Worm (Caenorhabditis elegans) whole organism, L3 larva: ENCODE results near the gene C27A2.8.

Experiments used
- egl-27 ChIP-seq: sonication (generic microtip); optimal IDR thresholded peaks from 4 replicates; lab custom pipeline; 2017; ENCODE audit warnings: missing biosample characterization, missing genetic modification reagents, missing genetic modification characterization
- elt-2 ChIP-seq: sonication (generic microtip); optimal IDR thresholded peaks from 2 replicates; lab custom pipeline; 2016; ENCODE audit warnings: missing genetic modification reagents, mild to moderate bottlenecking, missing genetic modification characterization, missing compliant biosample characterization
- elt-3 ChIP-seq, 3 experiments: fragments of 150-350 bp in 1 of 3; sonication (generic microtip) in 2 of 3; optimal IDR thresholded peaks; 2 replicates in 2 of 3; 4 replicates in 1 of 3; lab custom pipeline; 2014 to 2017; ENCODE audit warnings: missing biosample characterization in 3 of 3, missing genetic modification characterization in 3 of 3
- fkh-10 ChIP-seq: sonication (generic microtip); optimal IDR thresholded peaks from 2 replicates; lab custom pipeline; 2017; ENCODE audit warnings: missing biosample characterization, missing genetic modification reagents, missing genetic modification characterization
- nhr-12 ChIP-seq: fragments of 150-350 bp; optimal IDR thresholded peaks from 2 replicates; lab custom pipeline; 2014; ENCODE audit warnings: missing biosample characterization, missing genetic modification characterization
- nhr-76 ChIP-seq: fragments of 150-350 bp; sonication (generic microtip); optimal IDR thresholded peaks from 5 replicates; lab custom pipeline; 2014; ENCODE audit warnings: missing biosample characterization, missing genetic modification characterization
- pha-4 ChIP-seq: fragments of 150-350 bp; optimal IDR thresholded peaks from 2 replicates; lab custom pipeline; 2014; ENCODE audit warnings: missing biosample characterization, missing genetic modification reagents, missing genetic modification characterization
- unc-39 ChIP-seq: sonication (generic microtip); optimal IDR thresholded peaks from 4 replicates; lab custom pipeline; 2017; ENCODE audit warnings: missing biosample characterization, missing genetic modification characterization
- unc-62 ChIP-seq: fragments of 150-350 bp; sonication (generic microtip); optimal IDR thresholded peaks from 4 replicates; lab custom pipeline; 2014; ENCODE audit warnings: missing biosample characterization, missing genetic modification reagents, missing genetic modification characterization

DNA sequence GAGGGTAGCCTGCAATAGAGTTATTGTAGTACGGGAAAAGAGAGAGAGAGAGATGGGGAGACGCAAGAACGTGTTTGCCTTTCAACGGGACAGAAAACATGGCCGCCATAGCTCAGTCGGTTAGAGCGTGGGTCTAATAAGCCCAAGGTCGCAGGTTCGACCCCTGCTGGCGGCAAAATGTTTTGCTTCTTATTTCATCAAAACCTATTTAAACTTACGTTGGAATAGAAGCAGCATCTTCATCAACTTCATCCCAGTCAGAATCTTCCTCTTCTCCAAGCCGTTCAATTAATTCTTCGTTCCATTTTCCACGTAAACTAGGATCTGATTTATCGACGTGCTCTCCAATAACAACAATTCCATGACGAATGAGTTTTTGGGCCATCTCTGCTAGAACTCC is 35.2 kb downstream of the C27A2.8 start:
- TF ChIP-seq pha-4 (tag; lab: Kevin White, UChicago): peak; percentile 38
- TF ChIP-seq fkh-10 (GFP tag; lab: Kevin White, UChicago): no peak
- TF ChIP-seq egl-27 (tag; lab: Kevin White, UChicago): peak; percentile 46
- TF ChIP-seq elt-2 (tag; lab: Kevin White, UChicago): peak; percentile 87
- TF ChIP-seq nhr-76: no peak
- TF ChIP-seq elt-3 (tag; optimal IDR thresholded peaks at IDR 0.05; lab: Kevin White, UChicago): no peak
- TF ChIP-seq nhr-12 (tag; lab: Kevin White, UChicago): no peak
- TF ChIP-seq unc-62 (GFP tag; lab: Kevin White, UChicago): no peak
- no peak for TF ChIP-seq unc-39 (tag; lab: Kevin White, UChicago)
